Fruit fly (Drosophila melanogaster): ENCODE results near the gene CG18814.

Gene CG18814

DNA sequence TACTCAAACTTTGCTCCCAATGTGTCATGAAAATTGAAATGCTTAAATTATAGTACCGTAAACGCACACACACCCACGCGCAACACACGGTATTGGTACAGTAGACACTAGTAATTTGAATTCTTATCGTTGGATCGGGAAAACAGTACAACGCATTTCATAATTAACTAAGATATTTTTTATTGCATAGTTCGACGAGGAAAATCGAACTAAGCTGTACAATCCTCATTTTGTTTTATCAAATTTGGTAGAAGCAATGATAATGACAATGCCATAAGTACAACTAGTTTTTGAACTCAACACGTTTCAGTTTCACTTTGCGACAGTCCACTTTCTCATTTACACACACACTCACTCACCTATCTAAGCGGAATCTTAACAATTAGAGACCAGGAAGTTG, 11.1 kb downstream of the CG18814 start (continued):
- peak; percentile 62 for TF ChIP-seq CG12659 (GFP tag; optimal IDR thresholded peaks at IDR 0.05)
- no peak for TF ChIP-seq CG34376 (GFP tag; optimal IDR thresholded peaks at IDR 0.05)
- TF ChIP-seq Hr3 (GFP tag; optimal IDR thresholded peaks at IDR 0.05): peak; percentile 53
- TF ChIP-seq Fer3 (tag; optimal IDR thresholded peaks at IDR 0.05): peak; percentile 81
- peak; percentile 44 for TF ChIP-seq CrebB (tag; optimal IDR thresholded peaks at IDR 0.05)
- peak; percentile 38 for TF ChIP-seq chn (GFP tag; optimal IDR thresholded peaks at IDR 0.05)
- peak; percentile 41 for TF ChIP-seq MTF-1 (GFP tag; optimal IDR thresholded peaks at IDR 0.05; ENCODE audit: borderline replicate concordance)
- no peak for TF ChIP-seq pzg (GFP tag; optimal IDR thresholded peaks at IDR 0.05)
- TF ChIP-seq cad (GFP tag; optimal IDR thresholded peaks at IDR 0.05): no peak
- 0 out of 2 replicates have a peak, but pooled peaks have one; percentile 36 for TF ChIP-seq Ada2b (GFP tag; IDR thresholded peaks at IDR 0.05)
- no peak for TF ChIP-seq aop (GFP tag; IDR thresholded peaks at IDR 0.05)
- no peak for TF ChIP-seq CG11504 (tag; optimal IDR thresholded peaks at IDR 0.05)
- no peak for TF ChIP-seq Dfd (GFP tag; optimal IDR thresholded peaks at IDR 0.05)
- peak; percentile 57 for TF ChIP-seq az2 (GFP tag; optimal IDR thresholded peaks at IDR 0.05)
- peak; percentile 66 for TF ChIP-seq CG16863 (GFP tag; optimal IDR thresholded peaks at IDR 0.05)
- no peak for TF ChIP-seq wek (GFP tag; optimal IDR thresholded peaks at IDR 0.05)
- TF ChIP-seq ems (GFP tag; optimal IDR thresholded peaks at IDR 0.05): peak; percentile 60
- 0 out of 2 replicates have a peak, but pooled peaks have one; percentile 14 for TF ChIP-seq CG43689 (GFP tag; IDR thresholded peaks at IDR 0.05)
- no peak for TF ChIP-seq CG11696 (GFP tag; IDR thresholded peaks at IDR 0.05)
- peak; percentile 58 for TF ChIP-seq tgo (GFP tag; IDR thresholded peaks at IDR 0.05)
- TF ChIP-seq sc (optimal IDR thresholded peaks at IDR 0.05): no peak
- no peak for TF ChIP-seq sc (GFP tag; optimal IDR thresholded peaks at IDR 0.05)
- no peak; the same call in 1 of the 2 replicates for TF ChIP-seq lmd (GFP tag; IDR thresholded peaks at IDR 0.05)
- TF ChIP-seq ranshi (GFP tag; IDR thresholded peaks at IDR 0.05): 0 out of 2 replicates have a peak, but pooled peaks have one; percentile 21
- peak; percentile 54; the same call in 1 of the 2 replicates for TF ChIP-seq CG31441 (GFP tag; IDR thresholded peaks at IDR 0.05)
- no peak for TF ChIP-seq CG1024 (GFP tag; IDR thresholded peaks at IDR 0.05)
- peak; percentile 23; the same call in 1 of the 3 replicates for TF ChIP-seq CG2889 (GFP tag; IDR thresholded peaks at IDR 0.05)
- peak; percentile 34 for TF ChIP-seq bcd (GFP tag; optimal IDR thresholded peaks at IDR 0.05)
- TF ChIP-seq CG32772 (GFP tag; IDR thresholded peaks at IDR 0.05): no peak
- no peak for TF ChIP-seq CG12236 (GFP tag; optimal IDR thresholded peaks at IDR 0.05)
- no peak for TF ChIP-seq CG6654 (GFP tag; optimal IDR thresholded peaks at IDR 0.05)
- no peak for TF ChIP-seq Deaf1 (tag; optimal IDR thresholded peaks at IDR 0.05)
- TF ChIP-seq cas (GFP tag; IDR thresholded peaks at IDR 0.05): no peak
- peak; percentile 20 for TF ChIP-seq CG15479 (GFP tag; optimal IDR thresholded peaks at IDR 0.05)
- no peak for TF ChIP-seq CG2116 (GFP tag; optimal IDR thresholded peaks at IDR 0.05)
- no peak for TF ChIP-seq CG31388 (GFP tag; optimal IDR thresholded peaks at IDR 0.05)
- no peak for TF ChIP-seq HLH4C (GFP tag; IDR thresholded peaks at IDR 0.05; ENCODE audit: partially characterized antibody)
- TF ChIP-seq Hsf (GFP tag; optimal IDR thresholded peaks at IDR 0.05): peak; percentile 70
- no peak for TF ChIP-seq tll (GFP tag; optimal IDR thresholded peaks at IDR 0.05)
- peak; percentile 78 for TF ChIP-seq cg (GFP tag; optimal IDR thresholded peaks at IDR 0.05)
- peak; percentile 42 for TF ChIP-seq CG12942 (GFP tag; optimal IDR thresholded peaks at IDR 0.05)
- TF ChIP-seq lab (GFP tag; optimal IDR thresholded peaks at IDR 0.05): peak; percentile 88
- peak; percentile 33 for TF ChIP-seq NK7.1 (GFP tag; optimal IDR thresholded peaks at IDR 0.05)
- peak; percentile 52 for TF ChIP-seq p53 (GFP tag; optimal IDR thresholded peaks at IDR 0.05)
- peak; percentile 86 for TF ChIP-seq CG12769 (tag; optimal IDR thresholded peaks at IDR 0.05)
- TF ChIP-seq vvl (GFP tag; IDR thresholded peaks at IDR 0.05): peak; percentile 65; the same call in 1 of the 2 replicates
- TF ChIP-seq CG2202 (tag; optimal IDR thresholded peaks at IDR 0.05): peak; percentile 28
- 0 out of 2 replicates have a peak, but pooled peaks have one; percentile 44 for TF ChIP-seq ttk (GFP tag; IDR thresholded peaks at IDR 0.05)
- no peak for TF ChIP-seq CG4360 (GFP tag; IDR thresholded peaks at IDR 0.05)
- no peak for TF ChIP-seq Doc2 (GFP tag; IDR thresholded peaks at IDR 0.05)
- no peak for TF ChIP-seq nom (GFP tag; optimal IDR thresholded peaks at IDR 0.05)

Data from whole organism, embryonic.